Fruit fly (Drosophila melanogaster): ENCODE results near the gene CG7131.

DNA sequence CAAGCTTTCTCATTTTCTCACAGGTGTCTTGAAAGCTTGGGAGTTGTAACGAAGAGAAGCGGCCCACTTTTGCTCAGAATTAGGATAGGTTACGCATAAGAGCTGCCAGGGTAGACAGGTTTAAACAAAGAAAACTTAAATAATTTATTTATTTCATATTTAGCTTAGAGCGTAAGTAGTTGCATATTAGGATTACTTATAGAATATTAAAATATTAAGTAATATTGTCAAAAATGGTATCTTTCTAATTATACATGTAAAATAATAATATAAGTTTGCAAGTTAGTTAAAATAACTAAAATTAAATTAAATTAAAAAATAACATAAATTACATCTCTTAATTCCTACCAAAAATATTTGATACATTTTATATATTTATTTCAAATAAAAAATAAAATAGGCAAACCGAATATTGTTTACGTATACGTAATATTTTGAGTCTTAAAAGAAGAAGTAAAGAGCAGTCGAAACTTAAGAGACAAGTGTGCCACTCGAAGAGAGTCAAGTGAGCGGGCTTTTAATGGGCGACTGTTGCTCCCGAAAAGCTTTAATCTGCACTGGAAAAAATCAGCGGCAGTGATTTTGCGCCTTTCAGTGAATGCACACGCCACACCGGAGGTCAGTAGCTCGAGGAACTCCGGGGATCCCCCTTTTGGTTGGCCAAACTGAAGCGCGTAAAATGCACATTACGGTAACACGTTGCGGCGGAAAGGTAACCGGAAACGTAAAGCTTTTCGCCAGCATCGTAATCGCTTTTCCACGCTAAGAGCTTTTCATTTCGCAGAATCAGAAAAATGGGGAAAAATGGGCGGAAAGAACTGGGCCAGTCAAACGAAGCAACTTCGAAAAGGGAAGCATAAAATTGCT is 26.5 kb upstream of the CG7131 start:
- TF ChIP-seq Sin3A (optimal IDR thresholded peaks at IDR 0.05): no peak
- TF ChIP-seq insv (optimal IDR thresholded peaks at IDR 0.05): no peak
- no peak for TF ChIP-seq psq (optimal IDR thresholded peaks at IDR 0.05)
- no peak for TF ChIP-seq Myc (optimal IDR thresholded peaks at IDR 0.05)
